Worm (Caenorhabditis elegans) whole organism, L1 larva: ENCODE measurements around the gene F55A4.13.

Source experiments
- Y116A8C.19 ChIP-seq: sonication (generic microtip); optimal IDR thresholded peaks from 2 replicates; lab custom pipeline; 2016; ENCODE audit warnings: missing compliant biosample characterization, missing genetic modification characterization, borderline replicate concordance
- aly-2 ChIP-seq: fragments of 150-350 bp; optimal IDR thresholded peaks from 2 replicates; lab custom pipeline; 2014; ENCODE audit warnings: missing biosample characterization, missing genetic modification characterization
- ceh-82 ChIP-seq, 3 experiments: fragments of 150-350 bp in 1 of 3; sonication (generic microtip) in 2 of 3; optimal IDR thresholded peaks; 2 replicates each; lab custom pipeline; 2014 to 2017; ENCODE audit warnings: missing biosample characterization in 3 of 3, missing genetic modification characterization in 3 of 3
- ces-1 ChIP-seq: fragments of 150-350 bp; optimal IDR thresholded peaks from 2 replicates; lab custom pipeline; 2014; ENCODE audit warnings: missing biosample characterization, missing genetic modification reagents, missing genetic modification characterization
- fos-1 ChIP-seq: fragments of 150-350 bp; optimal IDR thresholded peaks from 2 replicates; lab custom pipeline; 2014; ENCODE audit warnings: missing biosample characterization, missing genetic modification characterization
- isw-1 ChIP-seq: fragments of 200-800 bp; sonication (Bioruptor generic); IDR thresholded peaks from 2 replicates; pipeline ENCODE4 v1.3.6; 2022; ENCODE audit warnings: missing genetic modification characterization, missing compliant biosample characterization
- pqm-1 ChIP-seq: sonication (generic microtip); optimal IDR thresholded peaks from 3 replicates; lab custom pipeline; 2017; ENCODE audit warnings: missing biosample characterization, missing genetic modification characterization
- rnt-1 ChIP-seq: sonication (generic microtip); optimal IDR thresholded peaks from 2 replicates; lab custom pipeline; 2016; ENCODE audit warnings: mild to moderate bottlenecking, missing genetic modification characterization, moderate library complexity, missing compliant biosample characterization
- unc-130 ChIP-seq: fragments of 150-350 bp; optimal IDR thresholded peaks from 2 replicates; lab custom pipeline; 2017; ENCODE audit warnings: missing biosample characterization, missing genetic modification characterization, inconsistent platforms

- TF ChIP-seq fos-1 (tag; lab: Kevin White, UChicago), result no peak
- no peak for TF ChIP-seq unc-130 (tag; lab: Kevin White, UChicago)
- no peak for TF ChIP-seq Y116A8C.19 (tag; lab: Kevin White, UChicago)
- no peak for TF ChIP-seq pqm-1 (tag; lab: Kevin White, UChicago)
- TF ChIP-seq isw-1 (GFP tag; lab: Robert Waterston, UW), result no peak
- no peak for TF ChIP-seq rnt-1 (tag; lab: Kevin White, UChicago)
- no peak for TF ChIP-seq ceh-82 (tag; optimal IDR thresholded peaks at IDR 0.05; lab: Kevin White, UChicago)
- no peak for TF ChIP-seq aly-2 (tag; lab: Kevin White, UChicago)
- no peak for TF ChIP-seq ces-1 (GFP tag; lab: Kevin White, UChicago)
These were observed 12.3 kb downstream of the F55A4.13 start for ce11 chrX:1005026-1005425.
